Worm (Caenorhabditis elegans): ENCODE results near the gene W09D6.5.
"Not testable (repeated sequence)": the region's sequence is repeated elsewhere in the genome, so short reads cannot be mapped to it uniquely, and the experiment has no call there.

- not testable (repeated sequence) for TF ChIP-seq unc-62 (GFP tag; optimal IDR thresholded peaks at IDR 0.05 in 1 of 2); unc-62 (tag; optimal IDR thresholded peaks at IDR 0.05); attf-4 (tag; optimal IDR thresholded peaks at IDR 0.05); fkh-10 (GFP tag; optimal IDR thresholded peaks at IDR 0.05); ztf-11 (tag; optimal IDR thresholded peaks at IDR 0.05); snpc-4 (tag; optimal IDR thresholded peaks at IDR 0.05); lin-39 (tag; optimal IDR thresholded peaks at IDR 0.05); lir-3 (tag; optimal IDR thresholded peaks at IDR 0.05); dmd-9 (GFP tag; IDR thresholded peaks at IDR 0.05); daf-16 (GFP tag; optimal IDR thresholded peaks at IDR 0.05); daf-16 (tag; optimal IDR thresholded peaks at IDR 0.05); zag-1 (tag; optimal IDR thresholded peaks at IDR 0.05); nhr-77 (tag; optimal IDR thresholded peaks at IDR 0.05)
Measured at ce11 chrIII:11079884-11080283, 8.4 kb upstream of the W09D6.5 start.

Measured in whole organism, L4 larva.